Worm (Caenorhabditis elegans) whole organism, mixed stage, embryonic: Measurements from ENCODE around the gene str-180.

Experiments used
- M03D4.4 ChIP-seq: sonication (generic microtip); optimal IDR thresholded peaks from 2 replicates; lab custom pipeline; 2017; ENCODE audit warnings: mild to moderate bottlenecking, missing genetic modification characterization, missing compliant biosample characterization
- ceh-39 ChIP-seq: fragments of 150-350 bp; optimal IDR thresholded peaks from 2 replicates; lab custom pipeline; 2014; ENCODE audit warnings: missing biosample characterization, missing genetic modification characterization
- ceh-43 ChIP-seq: fragments of 200-800 bp; sonication (Bioruptor generic); optimal IDR thresholded peaks from 2 replicates; lab custom pipeline; 2018; ENCODE audit warnings: mild to moderate bottlenecking, missing genetic modification characterization, moderate library complexity, missing compliant biosample characterization
- ceh-83 ChIP-seq: fragments of 200-800 bp; sonication (Bioruptor generic); optimal IDR thresholded peaks from 2 replicates; lab custom pipeline; 2018; ENCODE audit warnings: mild to moderate bottlenecking, missing genetic modification characterization, missing compliant biosample characterization
- ces-1 ChIP-seq: fragments of 150-350 bp; optimal IDR thresholded peaks from 2 replicates; lab custom pipeline; 2014; ENCODE audit warnings: missing biosample characterization, missing genetic modification reagents, missing genetic modification characterization
- cnd-1 ChIP-seq: fragments of 200-800 bp; sonication (Bioruptor generic); optimal IDR thresholded peaks from 2 replicates; lab custom pipeline; 2018; ENCODE audit warnings: mild to moderate bottlenecking, missing genetic modification characterization, missing compliant biosample characterization
- drap-1 ChIP-seq: fragments of 200-800 bp; sonication (Bioruptor generic); optimal IDR thresholded peaks from 3 replicates; lab custom pipeline; 2018; ENCODE audit warnings: mild to moderate bottlenecking, missing genetic modification characterization, missing compliant biosample characterization
- elt-1 ChIP-seq: sonication (generic microtip); optimal IDR thresholded peaks from 2 replicates; lab custom pipeline; 2017; ENCODE audit warnings: missing genetic modification characterization, mild to moderate bottlenecking, missing compliant biosample characterization, antibody characterized with exemption, moderate library complexity, borderline replicate concordance; ENCODE audit not compliant: insufficient read depth
- elt-3 ChIP-seq: fragments of 150-350 bp; optimal IDR thresholded peaks from 2 replicates; lab custom pipeline; 2014; ENCODE audit warnings: missing biosample characterization, missing genetic modification characterization
- ham-2 ChIP-seq: fragments of 200-800 bp; sonication (Bioruptor generic); optimal IDR thresholded peaks from 2 replicates; lab custom pipeline; 2018; ENCODE audit warnings: mild to moderate bottlenecking, missing genetic modification characterization, missing compliant biosample characterization
- hlh-1 ChIP-seq: fragments of 150-350 bp; optimal IDR thresholded peaks from 2 replicates; lab custom pipeline; 2014; ENCODE audit warnings: missing biosample characterization, missing genetic modification reagents, missing genetic modification characterization
- lin-13 ChIP-seq: fragments of 150-350 bp; optimal IDR thresholded peaks from 2 replicates; lab custom pipeline; 2014; ENCODE audit warnings: missing biosample characterization, missing genetic modification characterization
- lin-32 ChIP-seq: fragments of 200-800 bp; sonication (Bioruptor generic); optimal IDR thresholded peaks from 2 replicates; lab custom pipeline; 2018; ENCODE audit warnings: mild to moderate bottlenecking, missing genetic modification characterization, missing compliant biosample characterization
- lsy-2 ChIP-seq: fragments of 150-350 bp; optimal IDR thresholded peaks from 2 replicates; lab custom pipeline; 2014; ENCODE audit warnings: missing biosample characterization, missing genetic modification characterization
- mab-5 ChIP-seq: fragments of 150-350 bp; optimal IDR thresholded peaks from 2 replicates; lab custom pipeline; 2014; ENCODE audit warnings: missing biosample characterization, missing genetic modification characterization
- mep-1 ChIP-seq: fragments of 150-350 bp; optimal IDR thresholded peaks from 2 replicates; lab custom pipeline; 2017; ENCODE audit warnings: missing biosample characterization, missing genetic modification reagents, missing genetic modification characterization, inconsistent platforms
- mls-2 ChIP-seq: sonication (generic microtip); optimal IDR thresholded peaks from 2 replicates; lab custom pipeline; 2016; ENCODE audit warnings: mild to moderate bottlenecking, missing genetic modification characterization, moderate library complexity, missing compliant biosample characterization
- nhr-12 ChIP-seq: fragments of 150-350 bp; optimal IDR thresholded peaks from 2 replicates; lab custom pipeline; 2014; ENCODE audit warnings: missing biosample characterization, missing genetic modification characterization
- nhr-2 ChIP-seq: fragments of 150-350 bp; optimal IDR thresholded peaks from 2 replicates; lab custom pipeline; 2014; ENCODE audit warnings: missing biosample characterization, missing genetic modification characterization
- nhr-28 ChIP-seq: fragments of 150-350 bp; optimal IDR thresholded peaks from 2 replicates; lab custom pipeline; 2014; ENCODE audit warnings: missing biosample characterization, missing genetic modification characterization
- pha-4 ChIP-seq: fragments of 150-350 bp; optimal IDR thresholded peaks from 2 replicates; lab custom pipeline; 2018; ENCODE audit warnings: missing biosample characterization, missing genetic modification reagents, missing genetic modification characterization
- sem-2 ChIP-seq: fragments of 200-800 bp; sonication (Bioruptor generic); optimal IDR thresholded peaks from 2 replicates; lab custom pipeline; 2018; ENCODE audit warnings: mild to moderate bottlenecking, missing genetic modification characterization, missing compliant biosample characterization
- snpc-4 ChIP-seq: fragments of 150-350 bp; optimal IDR thresholded peaks from 2 replicates; lab custom pipeline; 2014; ENCODE audit warnings: missing biosample characterization, missing genetic modification characterization
- sptf-1 ChIP-seq: sonication (generic microtip); optimal IDR thresholded peaks from 2 replicates; lab custom pipeline; 2017; ENCODE audit warnings: mild to moderate bottlenecking, missing genetic modification characterization, moderate library complexity, missing compliant biosample characterization
- tbx-8 ChIP-seq: fragments of 200-800 bp; sonication (Bioruptor generic); optimal IDR thresholded peaks from 2 replicates; lab custom pipeline; 2018; ENCODE audit warnings: mild to moderate bottlenecking, missing genetic modification characterization, moderate library complexity, missing compliant biosample characterization
- unc-120 ChIP-seq: sonication (generic microtip); optimal IDR thresholded peaks from 2 replicates; lab custom pipeline; 2017; ENCODE audit warnings: missing genetic modification characterization, missing compliant biosample characterization; ENCODE audit not compliant: poor library complexity, severe bottlenecking
- unc-39 ChIP-seq: fragments of 150-350 bp; optimal IDR thresholded peaks from 2 replicates; lab custom pipeline; 2014; ENCODE audit warnings: missing biosample characterization, missing genetic modification characterization
- unc-62 ChIP-seq: fragments of 150-350 bp; optimal IDR thresholded peaks from 2 replicates; lab custom pipeline; 2014; ENCODE audit warnings: missing biosample characterization, missing genetic modification reagents, missing genetic modification characterization
- ztf-11 ChIP-seq: fragments of 150-350 bp; optimal IDR thresholded peaks from 2 replicates; lab custom pipeline; 2014; ENCODE audit warnings: missing biosample characterization, missing genetic modification characterization

The str-180 gene

ce11 chrV:6691813-6692351, 23.2 kb upstream of the str-180 start, which contains the start of gene mtl-1:
Gene mtl-1, minus strand, starts transcription at chrV:6691863.
- TF ChIP-seq ceh-43 (no peak), nhr-2 (tag; lab: Kevin White, UChicago) (no peak), mab-5 (tag; lab: Kevin White, UChicago) (no peak), lin-13 (tag; lab: Kevin White, UChicago) (no peak), tbx-8 (GFP tag; lab: Kevin White, UChicago) (no peak), ham-2 (GFP tag; lab: Kevin White, UChicago) (no peak), unc-39 (no peak), mls-2 (tag; lab: Kevin White, UChicago) (no peak), sptf-1 (tag; lab: Kevin White, UChicago) (no peak), pha-4 (tag; lab: Kevin White, UChicago) (no peak), lsy-2 (tag; lab: Kevin White, UChicago) (no peak), ceh-83 (GFP tag; lab: Kevin White, UChicago) (no peak), sem-2 (GFP tag; lab: Kevin White, UChicago) (no peak), drap-1 (GFP tag; lab: Kevin White, UChicago) (no peak), nhr-12 (tag; lab: Kevin White, UChicago) (no peak), hlh-1 (tag; lab: Kevin White, UChicago) (no peak)
- TF ChIP-seq, all 35 proteins: peak for 0

DNA sequence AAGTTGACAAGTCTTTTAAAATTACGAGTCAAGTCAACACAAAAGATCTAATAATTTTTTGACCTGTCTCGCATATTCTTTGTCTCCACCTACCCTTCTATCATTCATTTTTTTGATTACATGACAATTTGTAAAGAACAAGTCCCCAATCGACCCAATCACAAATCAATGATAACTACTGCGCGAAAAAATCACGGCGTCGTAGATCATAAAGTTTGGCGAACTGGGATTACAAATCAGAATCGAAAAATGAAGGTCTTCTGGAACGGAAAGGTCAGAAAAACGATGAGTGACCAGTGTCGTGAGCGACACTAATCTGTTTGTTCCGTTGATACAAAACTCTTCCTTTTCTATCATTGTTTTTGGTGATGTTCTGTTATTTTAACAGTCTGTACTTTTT, 21.4 kb upstream of the str-180 start:
- TF ChIP-seq sptf-1 (tag; lab: Kevin White, UChicago), result no peak
- TF ChIP-seq ces-1, result no peak
- TF ChIP-seq drap-1 (GFP tag; lab: Kevin White, UChicago), result no peak
- no peak for TF ChIP-seq nhr-28
- no peak for TF ChIP-seq pha-4 (tag; lab: Kevin White, UChicago)
- no peak for TF ChIP-seq ztf-11 (tag; lab: Kevin White, UChicago)
- no peak for TF ChIP-seq unc-62 (GFP tag; lab: Kevin White, UChicago)
- no peak for TF ChIP-seq cnd-1 (tag; lab: Kevin White, UChicago)
- no peak for TF ChIP-seq unc-39
- TF ChIP-seq mab-5 (tag; lab: Kevin White, UChicago), result no peak
- no peak for TF ChIP-seq ceh-43
- TF ChIP-seq ceh-39, result no peak
- no peak for TF ChIP-seq M03D4.4 (tag; lab: Kevin White, UChicago)
- no peak for TF ChIP-seq ham-2 (GFP tag; lab: Kevin White, UChicago)
- no peak for TF ChIP-seq lin-13 (tag; lab: Kevin White, UChicago)
- TF ChIP-seq snpc-4, result no peak
- TF ChIP-seq hlh-1 (tag; lab: Kevin White, UChicago), result no peak
- no peak for TF ChIP-seq elt-3 (tag; lab: Kevin White, UChicago)
- no peak for TF ChIP-seq mls-2 (tag; lab: Kevin White, UChicago)
- no peak for TF ChIP-seq nhr-12 (tag; lab: Kevin White, UChicago)

DNA sequence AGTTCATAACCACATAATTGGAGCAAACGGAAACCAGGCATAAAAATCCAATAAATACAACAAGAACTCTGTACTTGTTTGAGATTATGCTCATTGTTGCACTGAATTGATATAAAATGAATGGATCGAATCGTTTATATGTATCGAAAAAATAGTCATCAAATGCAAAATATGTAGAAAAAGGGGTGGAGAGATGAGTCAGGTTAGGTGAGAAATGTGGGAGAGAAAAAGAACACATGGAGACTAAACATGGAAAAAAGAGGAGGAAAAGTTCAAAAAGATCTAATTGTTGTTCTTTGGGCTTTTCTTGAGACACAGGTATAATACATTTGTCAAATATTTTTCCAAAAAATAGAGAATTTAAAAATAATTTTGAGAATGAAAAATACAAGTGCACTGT, 19.8 kb upstream of the str-180 start, which contains the start of gene K11G9.5:
Gene K11G9.5, minus strand, starts transcription at position 101 of the 400 bp plus-strand sequence.
- no peak for TF ChIP-seq hlh-1 (tag; lab: Kevin White, UChicago)

- TF ChIP-seq ceh-43 (no peak), ces-1 (no peak), ceh-39 (no peak), unc-120 (tag; lab: Kevin White, UChicago) (no peak), mab-5 (tag; lab: Kevin White, UChicago) (no peak), drap-1 (GFP tag; lab: Kevin White, UChicago) (no peak), sptf-1 (tag; lab: Kevin White, UChicago) (no peak)
These were observed 17.3 kb upstream of the str-180 start for ce11 chrV:6685963-6686362.

DNA sequence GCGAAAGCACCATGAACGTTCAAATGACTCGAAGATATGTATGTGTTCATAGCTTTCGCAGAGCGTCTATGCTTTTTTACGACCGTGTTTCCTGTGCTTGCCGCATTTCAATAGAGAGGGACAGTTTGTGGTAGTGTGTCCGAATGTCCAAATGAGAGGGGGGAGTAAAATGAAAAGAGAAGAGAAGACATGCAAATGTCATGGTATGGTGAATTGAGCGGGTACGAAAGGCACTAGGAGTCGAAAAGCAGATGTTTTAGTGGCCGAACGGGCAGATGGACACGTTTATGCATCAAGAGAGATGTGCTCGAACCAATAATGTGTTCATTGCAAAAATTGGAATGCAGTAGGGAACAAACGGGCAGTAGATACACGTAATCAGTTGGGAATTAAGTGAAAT, 16.9 kb upstream of the str-180 start:
- TF ChIP-seq nhr-2 (tag; lab: Kevin White, UChicago) (peak; percentile 59), ham-2 (GFP tag; lab: Kevin White, UChicago) (no peak), nhr-28 (no peak), cnd-1 (tag; lab: Kevin White, UChicago) (peak; percentile 20), lin-32 (GFP tag; lab: Kevin White, UChicago) (peak; percentile 60)

DNA sequence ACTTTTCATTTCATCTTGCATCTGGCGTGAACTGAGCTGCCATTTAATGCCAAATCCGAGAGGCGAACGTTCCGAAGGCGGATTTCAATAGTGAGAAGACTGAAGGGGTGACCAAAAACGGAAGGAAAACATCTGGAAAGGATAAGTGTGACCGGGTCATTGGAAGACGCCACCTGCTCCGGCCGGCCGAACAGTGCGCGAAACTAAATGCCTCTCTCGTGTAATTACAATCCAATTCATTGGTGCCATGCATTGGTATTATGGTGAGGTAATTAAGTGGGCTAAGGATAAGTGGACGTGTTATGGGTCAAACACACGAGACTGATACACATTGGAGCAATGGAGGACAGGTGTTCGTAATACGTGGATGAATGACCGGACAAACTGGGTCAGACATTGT, 15.9 kb upstream of the str-180 start:
- TF ChIP-seq ztf-11 (tag; lab: Kevin White, UChicago) (peak; percentile 28), elt-3 (tag; lab: Kevin White, UChicago) (no peak), mep-1 (tag; lab: Kevin White, UChicago) (no peak), ces-1 (peak; percentile 72), elt-1 (tag; lab: Kevin White, UChicago) (no peak), sptf-1 (tag; lab: Kevin White, UChicago) (peak; percentile 36), nhr-2 (tag; lab: Kevin White, UChicago) (peak; percentile 100), mls-2 (tag; lab: Kevin White, UChicago) (peak; percentile 80), cnd-1 (tag; lab: Kevin White, UChicago) (peak; percentile 76), lin-32 (GFP tag; lab: Kevin White, UChicago) (peak; percentile 98), ceh-43 (peak; percentile 78)
